Worm (Caenorhabditis elegans) whole organism, L2 larva: ENCODE measurements around the gene lim-6.

Experiments
- blmp-1 ChIP-seq: sonication (generic microtip); optimal IDR thresholded peaks from 2 replicates; lab custom pipeline; 2017; ENCODE audit warnings: missing genetic modification characterization, mild to moderate bottlenecking, missing compliant biosample characterization, antibody characterized with exemption, moderate library complexity; ENCODE audit not compliant: insufficient read depth
- ceh-82 ChIP-seq: fragments of 150-350 bp; optimal IDR thresholded peaks from 2 replicates; lab custom pipeline; 2014; ENCODE audit warnings: missing biosample characterization, missing genetic modification characterization
- elt-1 ChIP-seq: fragments of 150-350 bp; optimal IDR thresholded peaks from 2 replicates; lab custom pipeline; 2014; ENCODE audit warnings: missing biosample characterization, missing genetic modification characterization
- elt-3 ChIP-seq: sonication (generic microtip); optimal IDR thresholded peaks from 2 replicates; lab custom pipeline; 2017; ENCODE audit warnings: missing biosample characterization, missing genetic modification characterization
- fos-1 ChIP-seq: fragments of 150-350 bp; optimal IDR thresholded peaks from 2 replicates; lab custom pipeline; 2014; ENCODE audit warnings: missing biosample characterization, missing genetic modification characterization
- lsy-2 ChIP-seq, 2 experiments: fragments of 150-350 bp in 1 of 2; sonication (generic microtip) in 1 of 2; optimal IDR thresholded peaks; 2 replicates each; lab custom pipeline; 2014 to 2017; ENCODE audit warnings: missing biosample characterization in 2 of 2, missing genetic modification characterization in 2 of 2
- nhr-25 ChIP-seq: fragments of 150-350 bp; sonication (generic microtip); optimal IDR thresholded peaks from 3 replicates; lab custom pipeline; 2014; ENCODE audit warnings: missing biosample characterization, missing genetic modification characterization
- unc-62 ChIP-seq: fragments of 150-350 bp; optimal IDR thresholded peaks from 2 replicates; lab custom pipeline; 2014; ENCODE audit warnings: missing biosample characterization, missing genetic modification reagents, missing genetic modification characterization
- ztf-11 ChIP-seq: sonication (generic microtip); optimal IDR thresholded peaks from 2 replicates; lab custom pipeline; 2017; ENCODE audit warnings: missing biosample characterization, missing genetic modification characterization

DNA sequence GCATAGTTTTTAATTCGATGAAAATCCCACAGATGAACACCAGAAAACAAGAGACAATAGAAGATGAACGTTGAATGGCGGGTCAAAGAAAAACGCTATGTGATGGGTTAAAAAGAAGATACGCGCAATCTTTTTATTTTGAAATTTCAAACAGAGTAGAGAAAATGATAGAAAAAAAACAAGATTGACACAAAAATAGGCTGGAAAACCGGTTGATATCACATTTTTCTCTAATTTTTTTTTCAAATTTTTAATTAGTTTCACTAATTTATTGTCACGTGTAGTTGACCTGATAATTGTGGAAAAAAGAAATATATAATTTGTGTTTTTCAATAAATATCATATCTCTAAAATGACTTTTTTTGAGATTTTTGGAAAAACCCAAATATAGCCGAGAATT lies 51.9 kb downstream of the lim-6 start, which contains the start of gene C05D9.9:
- TF ChIP-seq elt-3 (tag; lab: Kevin White, UChicago), result no peak
- no peak for TF ChIP-seq ceh-82 (tag; lab: Kevin White, UChicago)
- TF ChIP-seq fos-1 (tag; lab: Kevin White, UChicago), result no peak
- no peak for TF ChIP-seq ztf-11 (tag; lab: Kevin White, UChicago)
- TF ChIP-seq elt-1 (tag; lab: Kevin White, UChicago), result no peak
- TF ChIP-seq nhr-25 (tag; lab: Kevin White, UChicago), result peak; percentile 36
- peak; percentile 45 for TF ChIP-seq blmp-1 (tag; lab: Kevin White, UChicago)
- TF ChIP-seq unc-62 (GFP tag; lab: Kevin White, UChicago), result no peak
- TF ChIP-seq lsy-2 (tag; optimal IDR thresholded peaks at IDR 0.05; lab: Kevin White, UChicago), result no peak
